Worm (Caenorhabditis elegans): Measurements from ENCODE around the gene idpb-4.

DNA sequence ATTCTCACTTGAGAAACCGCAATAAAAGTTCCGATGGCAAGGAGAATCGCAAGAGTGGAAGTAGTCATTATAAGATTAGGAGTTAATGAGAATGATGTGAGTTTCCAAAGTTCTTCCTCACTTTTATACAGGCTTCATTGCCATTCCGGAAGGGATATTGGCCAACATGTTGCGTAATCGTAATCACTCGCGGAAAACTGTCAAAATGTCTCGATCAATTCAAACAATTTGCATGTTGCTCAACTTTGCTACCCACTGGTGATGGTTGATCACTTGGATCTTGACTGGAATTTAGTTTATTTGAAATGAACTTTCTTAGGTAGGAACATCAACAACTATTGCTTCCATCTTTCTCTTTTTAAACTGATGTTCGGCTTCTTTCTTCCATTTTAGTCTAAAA is at the start of gene idpb-4:
- TF ChIP-seq nhr-28 (tag; optimal IDR thresholded peaks at IDR 0.05) (no peak), ceh-16 (tag; optimal IDR thresholded peaks at IDR 0.05) (no peak), mdl-1 (tag; optimal IDR thresholded peaks at IDR 0.05) (no peak)

All from whole organism, L3 larva.